Fruit fly (Drosophila melanogaster): ENCODE data around the gene CG31198.

- TF ChIP-seq EcR (GFP tag; optimal IDR thresholded peaks at IDR 0.05) (no peak), Dll (optimal IDR thresholded peaks at IDR 0.05) (no peak)
Measured at dm6 chr3R:21769218-21769617, 15.1 kb downstream of the CG31198 start, which contains the start of gene Burs.
